Fruit fly (Drosophila melanogaster): ENCODE measurements around the gene CkIalpha.

CkIalpha gene

DNA sequence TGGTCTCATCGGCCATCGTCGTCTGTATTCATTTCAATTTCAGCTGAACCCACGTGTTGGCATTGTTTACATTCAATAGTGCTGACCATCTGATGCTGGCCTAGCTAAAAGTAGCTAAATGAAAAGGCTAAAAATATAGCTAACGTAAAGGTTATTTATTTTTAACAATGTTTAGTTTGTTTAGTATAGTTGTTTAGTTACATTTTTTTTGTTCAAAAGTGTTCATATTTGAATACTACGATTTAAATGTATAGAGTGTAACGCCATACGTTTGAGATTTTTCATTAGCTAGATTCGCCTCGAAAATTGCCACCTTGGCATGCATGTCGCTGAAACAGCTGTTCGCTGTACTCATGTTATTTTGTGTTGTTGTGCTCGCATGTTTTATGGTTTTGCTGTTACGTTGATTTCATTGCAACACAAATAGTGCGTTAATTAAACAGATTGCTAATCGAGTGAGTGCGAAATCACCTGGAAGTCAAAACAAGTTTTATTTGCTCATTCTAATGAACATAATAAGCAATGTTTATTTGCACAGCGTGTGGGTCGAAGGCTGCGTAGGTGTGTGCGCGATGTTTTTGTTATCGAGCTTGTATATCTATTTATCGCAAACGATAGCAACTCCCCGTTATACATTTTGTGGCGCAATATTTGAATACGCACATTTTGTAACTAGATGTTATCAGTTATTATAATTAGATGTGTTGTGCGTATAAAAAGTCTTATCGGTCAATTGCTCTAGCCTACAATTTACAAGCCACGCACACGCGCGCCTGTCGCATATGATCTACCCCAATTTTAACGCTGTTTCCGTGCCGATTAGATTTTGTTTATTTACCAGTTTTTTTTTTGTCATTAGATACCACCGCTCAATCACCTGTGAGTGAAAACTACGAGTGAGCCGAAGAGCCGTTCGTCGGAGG is 41.6 kb upstream of the CkIalpha start, which contains the start of the genes CG1463 and Fpgs1 (continued):
- TF ChIP-seq grau (tag; optimal IDR thresholded peaks at IDR 0.05) (no peak), bigmax (GFP tag; optimal IDR thresholded peaks at IDR 0.05) (no peak), org-1 (GFP tag; optimal IDR thresholded peaks at IDR 0.05) (no peak), shn (GFP tag; optimal IDR thresholded peaks at IDR 0.05) (peak; percentile 15), dmrt11E (tag; optimal IDR thresholded peaks at IDR 0.05) (no peak), CG2875 (GFP tag; optimal IDR thresholded peaks at IDR 0.05) (no peak), CG18262 (tag; optimal IDR thresholded peaks at IDR 0.05) (no peak), scrt (GFP tag; optimal IDR thresholded peaks at IDR 0.05) (peak; percentile 6), unpg (GFP tag; optimal IDR thresholded peaks at IDR 0.05) (no peak), Rfx (GFP tag; IDR thresholded peaks at IDR 0.05) (peak; percentile 47; the same call in 1 of the 2 replicates), odd (GFP tag; optimal IDR thresholded peaks at IDR 0.05) (peak; percentile 14), CG17385 (GFP tag; optimal IDR thresholded peaks at IDR 0.05) (peak; percentile 0), Taf1 (GFP tag; IDR thresholded peaks at IDR 0.05) (no peak), aop (GFP tag; IDR thresholded peaks at IDR 0.05) (no peak), Myb (GFP tag; optimal IDR thresholded peaks at IDR 0.05) (peak; percentile 33), CG5953 (GFP tag; IDR thresholded peaks at IDR 0.05) (no peak), CG8765 (GFP tag; IDR thresholded peaks at IDR 0.05) (no peak), tio (GFP tag; optimal IDR thresholded peaks at IDR 0.05) (no peak), klu (GFP tag; IDR thresholded peaks at IDR 0.05) (no peak), CG14965 (GFP tag; optimal IDR thresholded peaks at IDR 0.05; ENCODE audit: borderline replicate concordance) (no peak), Hand (GFP tag; optimal IDR thresholded peaks at IDR 0.05) (no peak), sr (GFP tag; IDR thresholded peaks at IDR 0.05) (no peak), crol (GFP tag; IDR thresholded peaks at IDR 0.05) (no peak), CG3281 (GFP tag; optimal IDR thresholded peaks at IDR 0.05) (no peak), CG11695 (GFP tag; IDR thresholded peaks at IDR 0.05) (no peak), CG12659 (GFP tag; optimal IDR thresholded peaks at IDR 0.05) (peak; percentile 32), CG17912 (GFP tag; optimal IDR thresholded peaks at IDR 0.05) (no peak), CG14441 (GFP tag; IDR thresholded peaks at IDR 0.05) (0 out of 2 replicates have a peak, but pooled peaks have one; percentile 10), CG9797 (GFP tag; optimal IDR thresholded peaks at IDR 0.05) (peak; percentile 14), chinmo (GFP tag; IDR thresholded peaks at IDR 0.05; ENCODE audit: partially characterized antibody) (0 out of 4 replicates have a peak, but pooled peaks have one; percentile 4), CG11696 (GFP tag; IDR thresholded peaks at IDR 0.05) (no peak), grn (GFP tag; optimal IDR thresholded peaks at IDR 0.05) (peak; percentile 83), CG34376 (GFP tag; optimal IDR thresholded peaks at IDR 0.05) (peak; percentile 77), slou (GFP tag; optimal IDR thresholded peaks at IDR 0.05) (no peak), usp (GFP tag; optimal IDR thresholded peaks at IDR 0.05) (no peak), CG3995 (GFP tag; optimal IDR thresholded peaks at IDR 0.05) (no peak), Fer2 (tag; optimal IDR thresholded peaks at IDR 0.05) (no peak), TFAM (GFP tag; optimal IDR thresholded peaks at IDR 0.05) (no peak), gro (GFP tag; optimal IDR thresholded peaks at IDR 0.05) (no peak), BtbVII (GFP tag; optimal IDR thresholded peaks at IDR 0.05) (no peak), Deaf1 (tag; optimal IDR thresholded peaks at IDR 0.05) (no peak), HmgZ (tag; optimal IDR thresholded peaks at IDR 0.05) (peak; percentile 33), br (optimal IDR thresholded peaks at IDR 0.05) (no peak), Lim3 (GFP tag; IDR thresholded peaks at IDR 0.05) (no peak), CG10209 (GFP tag; optimal IDR thresholded peaks at IDR 0.05) (no peak), D19A (tag; optimal IDR thresholded peaks at IDR 0.05) (no peak), Nf-YA (GFP tag; IDR thresholded peaks at IDR 0.05) (no peak), CG4424 (GFP tag; optimal IDR thresholded peaks at IDR 0.05) (no peak), CG8924 (tag; optimal IDR thresholded peaks at IDR 0.05) (no peak), H15 (GFP tag; IDR thresholded peaks at IDR 0.05) (no peak)

Measured in whole organism, embryonic.